Worm (Caenorhabditis elegans) whole organism, midembryonic: Measurements from ENCODE around the gene C23H5.12.
A peak's percentile ranks its signal among the peaks of the same experiment; 100 is the strongest.

Experiments used
- T22C8.4 ChIP-seq: fragments of 200-800 bp; sonication (Bioruptor generic); IDR thresholded peaks from 2 replicates; pipeline ENCODE4 v1.3.6; 2022; ENCODE audit warnings: missing genetic modification characterization, missing compliant biosample characterization
- cog-1 ChIP-seq: sonication (generic microtip); optimal IDR thresholded peaks from 2 replicates; lab custom pipeline; 2016; ENCODE audit warnings: missing genetic modification characterization, missing compliant biosample characterization
- flt-1 ChIP-seq: fragments of 200-800 bp; sonication (Bioruptor generic); IDR thresholded peaks from 2 replicates; pipeline ENCODE4 v1.3.6; 2022; ENCODE audit warnings: missing genetic modification characterization, missing compliant biosample characterization
- klf-2 ChIP-seq: fragments of 200-800 bp; sonication (Bioruptor generic); conservative IDR thresholded peaks from 2 replicates; pipeline ENCODE4 v1.3.6; 2022; ENCODE audit warnings: missing genetic modification reagents, missing genetic modification characterization, missing compliant biosample characterization
- med-1 ChIP-seq: sonication (generic microtip); optimal IDR thresholded peaks from 2 replicates; lab custom pipeline; 2017; ENCODE audit warnings: missing genetic modification characterization, mild to moderate bottlenecking, missing compliant biosample characterization, antibody characterized with exemption, missing genetic modification reagents; ENCODE audit not compliant: insufficient read depth
- ref-1 ChIP-seq: fragments of 200-800 bp; sonication (Bioruptor generic); conservative IDR thresholded peaks from 2 replicates; pipeline ENCODE4 v1.3.6; 2022; ENCODE audit warnings: missing genetic modification reagents, missing genetic modification characterization, missing compliant biosample characterization
- tab-1 ChIP-seq: fragments of 200-800 bp; sonication (Bioruptor generic); IDR thresholded peaks from 2 replicates; pipeline ENCODE4 v1.3.6; 2022; ENCODE audit warnings: missing genetic modification characterization, missing compliant biosample characterization
- ztf-23 ChIP-seq: fragments of 200-800 bp; sonication (Bioruptor generic); IDR thresholded peaks from 2 replicates; pipeline ENCODE4 v1.3.6; 2022; ENCODE audit warnings: missing genetic modification reagents, missing genetic modification characterization, missing compliant biosample characterization
- ztf-29 ChIP-seq: fragments of 200-800 bp; sonication (Bioruptor generic); IDR thresholded peaks from 2 replicates; pipeline ENCODE4 v1.3.6; 2022; ENCODE audit warnings: missing genetic modification reagents, missing genetic modification characterization, missing compliant biosample characterization

Gene C23H5.12

DNA sequence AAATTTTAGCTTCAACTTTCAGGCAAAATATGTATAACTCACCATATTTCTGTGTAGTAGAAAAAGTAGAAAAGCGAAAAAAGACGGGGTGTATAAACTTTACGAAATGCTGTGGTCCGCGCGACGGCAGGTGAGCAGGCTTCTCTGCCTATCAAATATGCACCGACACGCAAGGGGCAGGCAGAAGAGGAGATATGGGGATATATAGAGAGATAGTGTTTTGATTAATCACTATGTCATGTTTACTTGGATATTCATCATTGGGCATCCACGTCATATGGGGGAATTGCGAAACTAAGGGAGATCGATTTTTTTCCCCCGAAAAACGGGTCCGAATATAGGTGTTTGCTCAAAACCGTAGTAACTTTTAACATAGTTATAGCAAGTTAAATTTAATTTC, 25.8 kb downstream of the C23H5.12 start, which contains the start of gene gcy-37:
Gene gcy-37 (minus strand): TSS at position 101 of the 400 bp plus-strand sequence.
- TF ChIP-seq klf-2 (GFP tag; lab: Robert Waterston, UW) (no peak), flt-1 (GFP tag; lab: Robert Waterston, UW) (no peak), med-1 (GFP tag; lab: Kevin White, UChicago) (no peak), T22C8.4 (GFP tag; lab: Robert Waterston, UW) (no peak)

DNA sequence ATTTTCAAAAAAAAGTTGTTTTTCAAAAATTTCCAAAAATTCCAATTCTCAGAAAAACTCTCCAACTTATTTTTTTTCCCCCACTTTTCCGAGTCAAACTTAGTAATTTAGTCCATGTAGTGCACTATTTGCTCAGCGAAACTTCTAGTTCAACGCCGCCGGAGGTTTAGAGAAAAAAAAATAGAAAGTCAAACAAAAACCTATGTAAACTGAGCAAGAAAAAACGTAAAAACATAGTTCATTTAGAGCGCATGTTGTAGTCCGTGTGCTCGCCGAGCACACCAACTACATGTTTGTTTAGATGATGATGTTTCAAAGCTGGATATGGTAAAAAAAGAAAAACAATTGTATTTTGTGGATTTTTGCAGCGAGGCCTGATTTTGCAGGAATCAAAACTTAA, 29.0 kb downstream of the C23H5.12 start:
- TF ChIP-seq T22C8.4 (GFP tag; lab: Robert Waterston, UW): no peak
- TF ChIP-seq ztf-29 (GFP tag; lab: Robert Waterston, UW): no peak
- no peak for TF ChIP-seq ztf-23 (GFP tag; lab: Robert Waterston, UW)
- no peak for TF ChIP-seq cog-1 (tag; lab: Kevin White, UChicago)
- TF ChIP-seq ref-1: no peak

DNA sequence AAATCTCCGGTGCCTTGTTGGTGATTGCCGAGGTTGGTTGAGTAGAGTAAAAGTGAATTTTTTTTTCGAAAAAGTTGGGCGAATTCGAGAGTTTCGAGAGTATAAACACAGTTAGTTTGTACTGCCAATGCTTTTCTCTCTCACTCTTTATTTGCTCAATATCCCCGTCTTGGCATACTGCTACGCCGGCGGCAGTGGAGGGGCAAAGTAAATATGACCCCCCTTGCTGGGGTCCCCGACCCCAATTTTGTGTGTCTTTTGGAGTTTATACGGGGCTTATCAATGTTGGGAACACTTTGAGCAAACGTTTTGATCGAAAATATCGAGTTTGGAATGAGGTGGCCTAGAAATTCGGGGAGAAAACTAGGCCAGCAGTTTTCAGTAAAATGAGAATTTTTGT, 35.2 kb downstream of the C23H5.12 start, which contains the start of gene C54E4.4:
Gene C54E4.4 (minus strand): TSS at position 101 of the 400 bp plus-strand sequence.
- TF ChIP-seq tab-1 (GFP tag; lab: Robert Waterston, UW) (no peak), cog-1 (tag; lab: Kevin White, UChicago) (no peak), ref-1 (no peak), flt-1 (GFP tag; lab: Robert Waterston, UW) (no peak), ztf-23 (GFP tag; lab: Robert Waterston, UW) (no peak), T22C8.4 (GFP tag; lab: Robert Waterston, UW) (no peak), med-1 (GFP tag; lab: Kevin White, UChicago) (no peak), klf-2 (GFP tag; lab: Robert Waterston, UW) (no peak)

DNA sequence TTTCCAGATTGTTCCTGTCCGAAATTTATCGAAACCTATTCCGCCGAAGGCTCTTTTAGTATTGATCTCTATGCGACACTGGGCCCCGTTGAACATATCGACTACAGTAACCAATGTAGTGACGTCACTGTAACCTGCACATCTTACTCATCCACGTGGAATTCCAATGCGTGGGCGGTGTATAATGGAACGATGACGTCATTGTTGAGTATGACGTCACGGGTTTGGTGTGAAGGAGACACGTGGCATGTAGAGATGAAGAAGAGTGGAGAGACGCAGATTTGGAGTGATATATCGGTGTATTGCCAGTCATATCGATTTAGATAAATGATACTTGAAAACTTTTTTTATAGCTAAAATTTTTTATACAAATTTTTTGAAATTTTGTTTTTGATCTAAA, 37.1 kb downstream of the C23H5.12 start:
- TF ChIP-seq ref-1 (no peak), klf-2 (GFP tag; lab: Robert Waterston, UW) (no peak), T22C8.4 (GFP tag; lab: Robert Waterston, UW) (no peak)

DNA sequence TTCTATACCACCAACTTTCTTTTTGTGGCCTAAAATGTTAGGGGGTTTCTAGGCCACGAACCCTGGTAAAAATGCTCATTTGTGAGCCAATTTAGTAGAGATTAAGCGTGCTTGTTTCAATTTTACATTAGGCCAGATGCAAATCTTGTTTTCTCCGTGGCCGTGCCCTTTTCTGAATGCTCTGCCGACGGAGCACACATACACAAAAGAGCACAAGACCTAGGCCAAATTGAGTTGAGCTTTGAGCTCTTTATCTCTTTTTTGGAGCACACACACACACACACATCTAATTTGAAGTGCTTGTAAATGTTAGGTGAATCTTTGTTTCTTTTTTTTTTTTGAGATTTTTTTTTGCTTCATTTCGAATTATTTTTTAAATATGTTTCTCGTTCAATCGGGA, 39.6 kb downstream of the C23H5.12 start:
- TF ChIP-seq ref-1 (no peak), cog-1 (tag; lab: Kevin White, UChicago) (no peak), klf-2 (GFP tag; lab: Robert Waterston, UW) (no peak), tab-1 (GFP tag; lab: Robert Waterston, UW) (no peak), med-1 (GFP tag; lab: Kevin White, UChicago) (no peak), T22C8.4 (GFP tag; lab: Robert Waterston, UW) (no peak)

DNA sequence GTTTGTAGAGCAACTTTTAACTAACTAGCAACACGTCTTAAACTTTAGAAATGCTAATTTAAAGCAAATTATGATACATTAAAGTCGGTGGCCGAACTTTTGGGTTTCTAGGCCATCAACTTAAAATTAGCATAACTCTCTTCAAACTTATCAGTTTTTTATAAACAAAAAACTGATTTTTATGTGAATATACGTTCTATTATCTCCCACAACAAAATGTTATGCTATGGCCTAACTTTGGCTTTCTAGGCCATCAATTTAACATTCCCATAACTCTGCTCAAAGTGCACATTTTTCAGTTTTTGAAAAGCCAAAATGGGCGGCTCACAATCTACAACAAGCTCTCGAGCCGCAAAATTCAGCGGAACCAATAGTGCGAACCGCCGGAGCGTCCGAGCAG, 42.0 kb downstream of the C23H5.12 start, which contains the start of gene C54E4.1:
Gene C54E4.1 (plus strand): TSS at position 301 of the 400 bp plus-strand sequence.
- TF ChIP-seq tab-1 (GFP tag; lab: Robert Waterston, UW): no peak

DNA sequence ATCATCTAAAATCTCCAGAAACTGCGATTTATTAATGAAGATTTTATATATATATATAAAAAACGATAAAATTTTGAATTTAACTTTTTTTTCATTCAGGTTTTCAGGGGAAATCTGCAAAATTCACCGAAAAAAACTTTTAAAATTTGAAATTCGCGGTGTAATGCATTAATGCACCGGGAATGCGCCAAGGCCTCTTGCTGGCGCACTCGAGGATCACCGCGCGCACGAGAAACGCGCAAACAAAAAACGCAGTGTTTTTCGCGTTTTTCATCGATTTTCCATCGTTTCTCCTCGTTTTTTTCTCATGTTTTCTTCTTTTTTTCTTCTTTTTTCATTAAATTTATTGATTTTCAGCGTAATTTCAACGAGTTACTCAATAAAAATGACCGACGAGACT, 44.3 kb downstream of the C23H5.12 start, which contains the start of gene hrpu-2:
Gene hrpu-2 (plus strand): TSS at position 352 of the 400 bp plus-strand sequence.
- TF ChIP-seq ref-1: no peak
- TF ChIP-seq ztf-29 (GFP tag; lab: Robert Waterston, UW): no peak
- peak; percentile 70; the same call in 1 of the 2 replicates for TF ChIP-seq ztf-23 (GFP tag; lab: Robert Waterston, UW)
- TF ChIP-seq cog-1 (tag; lab: Kevin White, UChicago): peak; percentile 36
- no peak for TF ChIP-seq T22C8.4 (GFP tag; lab: Robert Waterston, UW)
- TF ChIP-seq flt-1 (GFP tag; lab: Robert Waterston, UW): no peak
- TF ChIP-seq med-1 (GFP tag; lab: Kevin White, UChicago): no peak
- TF ChIP-seq klf-2 (GFP tag; lab: Robert Waterston, UW): no peak
- TF ChIP-seq tab-1 (GFP tag; lab: Robert Waterston, UW): no peak
